Worm (Caenorhabditis elegans): ENCODE results near the gene nhr-136.
A peak's percentile ranks its signal among the peaks of the same experiment; 100 is the strongest.

nhr-136 gene

ce11 chrV:12095865-12096264 lies 11.1 kb upstream of the nhr-136 start, which contains the start of gene nhr-207 (continued):
- TF ChIP-seq sdz-12 (GFP tag; optimal IDR thresholded peaks at IDR 0.05) (no peak), T26A8.4 (GFP tag; IDR thresholded peaks at IDR 0.05) (no peak), nhr-25 (tag; optimal IDR thresholded peaks at IDR 0.05; ENCODE audit: borderline replicate concordance, insufficient read depth) (no peak), hmg-1.1 (GFP tag; IDR thresholded peaks at IDR 0.05) (no peak), daf-16 (GFP tag; optimal IDR thresholded peaks at IDR 0.05) (no peak), daf-16 (tag; optimal IDR thresholded peaks at IDR 0.05) (peak; percentile 51), egl-43 (GFP tag; IDR thresholded peaks at IDR 0.05) (no peak), F37D6.2 (tag; optimal IDR thresholded peaks at IDR 0.05) (no peak), ZK546.5 (tag; optimal IDR thresholded peaks at IDR 0.05) (no peak), mdl-1 (tag; optimal IDR thresholded peaks at IDR 0.05) (peak in 1 of 2 experiments; percentile 71), aha-1 (tag) (no peak)

ce11 chrV:12098123-12098522 lies 8.8 kb upstream of the nhr-136 start, which contains the start of gene nhr-209:
TSS of gene nhr-209 (plus strand) at chrV:12098149.
- TF ChIP-seq gei-8 (GFP tag; optimal IDR thresholded peaks at IDR 0.05) (no peak), nhr-28 (tag; optimal IDR thresholded peaks at IDR 0.05) (peak; percentile 82)

- TF ChIP-seq dmd-6 (GFP tag; IDR thresholded peaks at IDR 0.05): peak; percentile 6; the same call in 1 of the 2 replicates
- no peak for TF ChIP-seq lin-29 (GFP tag; IDR thresholded peaks at IDR 0.05)
- TF ChIP-seq nhr-11 (tag; optimal IDR thresholded peaks at IDR 0.05): no peak
- TF ChIP-seq nhr-77 (tag; optimal IDR thresholded peaks at IDR 0.05): no peak
- peak; percentile 48 for TF ChIP-seq dve-1 (tag; optimal IDR thresholded peaks at IDR 0.05; ENCODE audit: insufficient read depth)
- peak; percentile 20 for TF ChIP-seq mep-1 (tag; optimal IDR thresholded peaks at IDR 0.05)
- no peak for TF ChIP-seq T26A8.4 (GFP tag; IDR thresholded peaks at IDR 0.05)
- peak in 1 of 2 experiments; percentile 49 for TF ChIP-seq lsy-2 (tag; optimal IDR thresholded peaks at IDR 0.05)
- no peak for TF ChIP-seq unc-62 (GFP tag; optimal IDR thresholded peaks at IDR 0.05 in 1 of 2)
- TF ChIP-seq unc-62 (tag; optimal IDR thresholded peaks at IDR 0.05): no peak
- TF ChIP-seq nhr-25 (tag; optimal IDR thresholded peaks at IDR 0.05; ENCODE audit: borderline replicate concordance, insufficient read depth): no peak
- no peak for TF ChIP-seq F26F4.8 (GFP tag; conservative IDR thresholded peaks at IDR 0.05)
- TF ChIP-seq nhr-28 (tag; optimal IDR thresholded peaks at IDR 0.05): peak; percentile 39
- TF ChIP-seq hmg-1.1 (GFP tag; IDR thresholded peaks at IDR 0.05): peak; percentile 52; the same call in 1 of the 2 replicates
- peak in 1 of 2 experiments; percentile 62 for TF ChIP-seq hif-1 (tag; optimal IDR thresholded peaks at IDR 0.05)
- TF ChIP-seq daf-16 (GFP tag; optimal IDR thresholded peaks at IDR 0.05): no peak
- peak; percentile 33 for TF ChIP-seq daf-16 (tag; optimal IDR thresholded peaks at IDR 0.05)
- TF ChIP-seq nhr-6 (tag; optimal IDR thresholded peaks at IDR 0.05): peak; percentile 81
- TF ChIP-seq F10B5.3 (tag; optimal IDR thresholded peaks at IDR 0.05): no peak
- TF ChIP-seq lin-15B (tag; optimal IDR thresholded peaks at IDR 0.05): no peak
- TF ChIP-seq R02D3.7 (tag; optimal IDR thresholded peaks at IDR 0.05): no peak
- TF ChIP-seq php-3 (GFP tag; IDR thresholded peaks at IDR 0.05): no peak
- TF ChIP-seq aha-1 (tag): peak; percentile 52
- peak; percentile 4 for TF ChIP-seq pqm-1 (tag; optimal IDR thresholded peaks at IDR 0.05)
Observed at ce11 chrV:12100794-12101343, 6.1 kb upstream of the nhr-136 start, which contains the start of gene nhr-154. TSS of gene nhr-154 (plus strand) at chrV:12101293.

ce11 chrV:12103920-12104319 lies 3.0 kb upstream of the nhr-136 start, which contains the start of gene nhr-153:
TSS of gene nhr-153 (plus strand) at chrV:12104220.
- TF ChIP-seq aha-1 (tag): peak; percentile 67
- TF ChIP-seq lin-29 (GFP tag; IDR thresholded peaks at IDR 0.05): no peak
- TF ChIP-seq nhr-28 (tag; optimal IDR thresholded peaks at IDR 0.05): peak; percentile 19

- TF ChIP-seq sdz-12 (GFP tag; optimal IDR thresholded peaks at IDR 0.05) (no peak), gei-8 (GFP tag; optimal IDR thresholded peaks at IDR 0.05) (no peak), cey-2 (tag; optimal IDR thresholded peaks at IDR 0.05; ENCODE audit: borderline replicate concordance, insufficient read depth) (no peak), pha-4 (GFP tag; IDR thresholded peaks at IDR 0.05) (no peak), pha-4 (tag; optimal IDR thresholded peaks at IDR 0.05) (no peak), mes-2 (tag; optimal IDR thresholded peaks at IDR 0.05; ENCODE audit: poor library complexity, severe bottlenecking) (peak; percentile 19), T26A8.4 (GFP tag; IDR thresholded peaks at IDR 0.05) (no peak), nhr-6 (tag; optimal IDR thresholded peaks at IDR 0.05) (peak; percentile 53), aha-1 (tag) (peak; percentile 23), dpl-1 (GFP tag; optimal IDR thresholded peaks at IDR 0.05) (peak; percentile 11), hlh-30 (tag; optimal IDR thresholded peaks at IDR 0.05; ENCODE audit: insufficient read depth) (peak; percentile 56), nhr-28 (tag; optimal IDR thresholded peaks at IDR 0.05) (peak; percentile 46)
Observed at ce11 chrV:12111452-12111851, 4.5 kb downstream of the nhr-136 start, which contains the start of gene lhpp-1. TSS of gene lhpp-1 (minus strand) at chrV:12111805.
